Worm (Caenorhabditis elegans): ENCODE results near the gene T04A8.18.

Gene T04A8.18

ce11 chrIII:4668073-4668472, 40.9 kb upstream of the T04A8.18 start:
- TF ChIP-seq nhr-80 (tag; optimal IDR thresholded peaks at IDR 0.05) (peak; percentile 23), dpff-1 (tag; optimal IDR thresholded peaks at IDR 0.05) (no peak)

ce11 chrIII:4671491-4671890, 37.5 kb upstream of the T04A8.18 start, which contains the start of gene T23F11.11:
TSS of gene T23F11.11 (minus strand) at chrIII:4671591.
- TF ChIP-seq K12H6.12 (tag; optimal IDR thresholded peaks at IDR 0.05) (no peak), tlf-1 (GFP tag; optimal IDR thresholded peaks at IDR 0.05) (no peak), D2030.7 (GFP tag; IDR thresholded peaks at IDR 0.05) (no peak), aptf-3 (GFP tag; IDR thresholded peaks at IDR 0.05) (no peak), ccch-3 (GFP tag; optimal IDR thresholded peaks at IDR 0.05) (no peak)

- TF ChIP-seq B0019.2 (GFP tag; conservative IDR thresholded peaks at IDR 0.05) (no peak), hmg-1.2 (GFP tag; IDR thresholded peaks at IDR 0.05) (no peak), lin-54 (GFP tag; optimal IDR thresholded peaks at IDR 0.05) (no peak), chd-7 (tag; optimal IDR thresholded peaks at IDR 0.05) (no peak), bed-1 (GFP tag; IDR thresholded peaks at IDR 0.05) (no peak), rec-8 (tag; optimal IDR thresholded peaks at IDR 0.05) (no peak)
These were observed 37.1 kb upstream of the T04A8.18 start, which contains the start of gene srg-13 for ce11 chrIII:4671949-4672348. TSS of gene srg-13 (plus strand) at chrIII:4672249.

ce11 chrIII:4677466-4677865, 31.5 kb upstream of the T04A8.18 start, which contains the start of gene srg-10:
TSS of gene srg-10 (plus strand) at chrIII:4677766.
- no peak for TF ChIP-seq sdz-38 (tag; optimal IDR thresholded peaks at IDR 0.05)
- no peak for TF ChIP-seq chd-7 (tag; optimal IDR thresholded peaks at IDR 0.05)
- no peak for TF ChIP-seq lin-35 (GFP tag; optimal IDR thresholded peaks at IDR 0.05)
- no peak for TF ChIP-seq ztf-25 (GFP tag; IDR thresholded peaks at IDR 0.05)
- TF ChIP-seq B0035.1 (tag; optimal IDR thresholded peaks at IDR 0.05), result no peak
- no peak for TF ChIP-seq ekl-4 (GFP tag; IDR thresholded peaks at IDR 0.05)
- TF ChIP-seq K12H6.12 (tag; optimal IDR thresholded peaks at IDR 0.05), result no peak
- TF ChIP-seq attf-3 (GFP tag; conservative IDR thresholded peaks at IDR 0.05), result no peak
- TF ChIP-seq dpff-1 (tag; optimal IDR thresholded peaks at IDR 0.05), result no peak
- no peak for TF ChIP-seq F22D6.2 (tag; optimal IDR thresholded peaks at IDR 0.05)
- no peak for TF ChIP-seq lir-1 (GFP tag; conservative IDR thresholded peaks at IDR 0.05)
- no peak for TF ChIP-seq F39B2.1 (GFP tag; IDR thresholded peaks at IDR 0.05)
- no peak for TF ChIP-seq attf-5 (GFP tag; optimal IDR thresholded peaks at IDR 0.05)

ce11 chrIII:4679963-4680484, 29.0 kb upstream of the T04A8.18 start, which contains the start of gene srg-11:
TSS of gene srg-11 (plus strand) at chrIII:4680013.
- no peak for TF ChIP-seq F10E7.11 (tag; optimal IDR thresholded peaks at IDR 0.05)
- TF ChIP-seq C17E4.6 (GFP tag; IDR thresholded peaks at IDR 0.05), result no peak
- TF ChIP-seq dpff-1 (tag; optimal IDR thresholded peaks at IDR 0.05), result no peak
- TF ChIP-seq lin-40 (tag; optimal IDR thresholded peaks at IDR 0.05), result no peak
- TF ChIP-seq dpl-1 (GFP tag; optimal IDR thresholded peaks at IDR 0.05), result no peak
- TF ChIP-seq ztf-6 (GFP tag; IDR thresholded peaks at IDR 0.05), result no peak
- TF ChIP-seq nhr-120 (GFP tag; IDR thresholded peaks at IDR 0.05), result no peak
- no peak for TF ChIP-seq lsy-27 (tag; optimal IDR thresholded peaks at IDR 0.05; ENCODE audit: borderline replicate concordance, insufficient read depth)
- no peak for TF ChIP-seq T07F8.4 (tag; optimal IDR thresholded peaks at IDR 0.05)
- TF ChIP-seq tlf-1 (GFP tag; optimal IDR thresholded peaks at IDR 0.05), result no peak
- no peak for TF ChIP-seq attf-5 (GFP tag; optimal IDR thresholded peaks at IDR 0.05)
- no peak for TF ChIP-seq ccch-3 (GFP tag; optimal IDR thresholded peaks at IDR 0.05)
- no peak for TF ChIP-seq lir-1 (GFP tag; conservative IDR thresholded peaks at IDR 0.05)
- no peak for TF ChIP-seq lsl-1 (GFP tag; optimal IDR thresholded peaks at IDR 0.05)
